Fruit fly (Drosophila melanogaster) whole organism, embryonic: ENCODE data around the gene Tmep.

Source experiments
- Adf1 ChIP-seq: fragments of 200-800 bp; sonication (Bioruptor generic); IDR thresholded peaks from 2 replicates; pipeline ENCODE4 v1.3.6; 2022; ENCODE audit warnings: missing biosample characterization, missing genetic modification characterization
- Blimp-1 ChIP-seq: fragments of 200-800 bp; sonication (Bioruptor generic); optimal IDR thresholded peaks from 3 replicates; lab custom pipeline; 2018; ENCODE audit warnings: missing biosample characterization, missing genetic modification characterization, mild to moderate bottlenecking, moderate library complexity, missing genetic modification reagents
- CG10267 ChIP-seq: fragments of 200-800 bp; sonication (Bioruptor generic); optimal IDR thresholded peaks from 2 replicates; lab custom pipeline; 2018; ENCODE audit warnings: missing biosample characterization, mild to moderate bottlenecking, missing genetic modification characterization, moderate library complexity
- CG11695 ChIP-seq: fragments of 200-800 bp; sonication (Bioruptor generic); IDR thresholded peaks from 3 replicates; pipeline ENCODE4 v1.3.6; 2022; ENCODE audit warnings: missing biosample characterization, missing genetic modification characterization
- CG15479 ChIP-seq: fragments of 200-800 bp; sonication (Bioruptor generic); optimal IDR thresholded peaks from 3 replicates; lab custom pipeline; 2019; ENCODE audit warnings: missing biosample characterization, mild to moderate bottlenecking, missing genetic modification characterization, moderate library complexity
- CG1602 ChIP-seq: fragments of 200-800 bp; sonication (Bioruptor generic); optimal IDR thresholded peaks from 3 replicates; lab custom pipeline; 2016; ENCODE audit warnings: missing biosample characterization, missing genetic modification characterization
- CG17328 ChIP-seq: fragments of 200-800 bp; sonication (Bioruptor generic); IDR thresholded peaks from 2 replicates; pipeline ENCODE4 v1.3.6; 2022; ENCODE audit warnings: missing biosample characterization, missing genetic modification characterization
- CG17361 ChIP-seq: fragments of 200-800 bp; sonication (Bioruptor generic); IDR thresholded peaks from 3 replicates; pipeline ENCODE4 v1.3.6; 2022; ENCODE audit warnings: missing biosample characterization, missing genetic modification characterization
- CG2129 ChIP-seq: fragments of 200-800 bp; sonication (Bioruptor generic); IDR thresholded peaks from 2 replicates; pipeline ENCODE4 v1.3.6; 2022; ENCODE audit warnings: missing biosample characterization, missing genetic modification characterization; ENCODE audit not compliant: partially characterized antibody
- CG30403 ChIP-seq: fragments of 200-800 bp; sonication (Bioruptor generic); optimal IDR thresholded peaks from 3 replicates; lab custom pipeline; 2016; ENCODE audit warnings: missing biosample characterization, missing genetic modification characterization
- CG31365 ChIP-seq: fragments of 200-800 bp; sonication (Bioruptor generic); optimal IDR thresholded peaks from 2 replicates; lab custom pipeline; 2018; ENCODE audit warnings: missing biosample characterization, mild to moderate bottlenecking, missing genetic modification characterization
- CG32772 ChIP-seq: fragments of 200-800 bp; sonication (Bioruptor generic); IDR thresholded peaks from 2 replicates; pipeline ENCODE4 v1.3.6; 2022; ENCODE audit warnings: missing biosample characterization, missing genetic modification characterization
- CG33213 ChIP-seq: fragments of 200-800 bp; sonication (Bioruptor generic); optimal IDR thresholded peaks from 3 replicates; lab custom pipeline; 2016; ENCODE audit warnings: missing biosample characterization, missing genetic modification characterization
- CG34376 ChIP-seq: fragments of 200-800 bp; sonication (Bioruptor generic); optimal IDR thresholded peaks from 2 replicates; lab custom pipeline; 2018; ENCODE audit warnings: missing biosample characterization, mild to moderate bottlenecking, missing genetic modification characterization
- CG6765 ChIP-seq: fragments of 200-800 bp; sonication (Bioruptor generic); optimal IDR thresholded peaks from 3 replicates; lab custom pipeline; 2017; ENCODE audit warnings: missing biosample characterization, mild to moderate bottlenecking, missing genetic modification characterization
- CG8089 ChIP-seq: fragments of 200-800 bp; sonication (Bioruptor generic); optimal IDR thresholded peaks from 3 replicates; lab custom pipeline; 2016; ENCODE audit warnings: missing biosample characterization, missing genetic modification characterization
- CG8290 ChIP-seq, 3 experiments: fragments of 200-800 bp; sonication (Bioruptor generic); optimal IDR thresholded peaks; 2 replicates each; lab custom pipeline; 2016 to 2019; ENCODE audit warnings: missing biosample characterization in 3 of 3, missing genetic modification characterization in 3 of 3, mild to moderate bottlenecking in 2 of 3, moderate library complexity in 1 of 3
- CG9609 ChIP-seq: fragments of 200-800 bp; sonication (Bioruptor generic); optimal IDR thresholded peaks from 3 replicates; lab custom pipeline; 2016; ENCODE audit warnings: missing biosample characterization, missing genetic modification characterization
- CkIIα-i1 ChIP-seq: fragments of 200-800 bp; sonication (Bioruptor generic); IDR thresholded peaks from 2 replicates; pipeline ENCODE4 v1.3.6; 2022; ENCODE audit warnings: missing biosample characterization, missing genetic modification characterization
- Doc3 ChIP-seq: fragments of 200-800 bp; sonication (Bioruptor generic); IDR thresholded peaks from 3 replicates; pipeline ENCODE4 v1.3.6; 2022; ENCODE audit warnings: missing biosample characterization, missing genetic modification characterization; ENCODE audit not compliant: partially characterized antibody
- Fer1 ChIP-seq: fragments of 200-800 bp; sonication (Bioruptor generic); optimal IDR thresholded peaks from 2 replicates; lab custom pipeline; 2017; ENCODE audit warnings: missing biosample characterization, mild to moderate bottlenecking, missing genetic modification characterization
- HHEX ChIP-seq: fragments of 200-800 bp; sonication (Bioruptor generic); optimal IDR thresholded peaks from 3 replicates; lab custom pipeline; 2017; ENCODE audit warnings: missing biosample characterization, mild to moderate bottlenecking, missing genetic modification characterization, missing genetic modification reagents
- Hmr ChIP-seq: fragments of 200-800 bp; sonication (Bioruptor generic); optimal IDR thresholded peaks from 3 replicates; lab custom pipeline; 2017; ENCODE audit warnings: mild to moderate bottlenecking, missing biosample characterization, missing genetic modification reagents, missing genetic modification characterization
- MTF-1 ChIP-seq: fragments of 200-800 bp; sonication (Bioruptor generic); optimal IDR thresholded peaks from 2 replicates; lab custom pipeline; 2018; ENCODE audit warnings: missing biosample characterization, mild to moderate bottlenecking, missing genetic modification characterization, borderline replicate concordance
- Med ChIP-seq: fragments of 200-800 bp; sonication (Bioruptor generic); peaks from one replicate; lab custom pipeline; 2016; ENCODE audit warnings: missing biosample characterization, missing genetic modification characterization, mild to moderate bottlenecking, inconsistent platforms, moderate library complexity
- Myb ChIP-seq: fragments of 200-800 bp; sonication (Bioruptor generic); optimal IDR thresholded peaks from 2 replicates; lab custom pipeline; 2016; ENCODE audit warnings: missing biosample characterization, missing genetic modification characterization
- Stat92E ChIP-seq, 3 experiments: fragments of >200 bp in 2 of 3; fragments of 200-800 bp in 1 of 3; sonication (Bioruptor generic) in 1 of 3; optimal IDR thresholded peaks; 2 replicates each; lab custom pipeline; 2017 to 2019; ENCODE audit warnings: missing biosample characterization in 3 of 3, missing genetic modification characterization in 3 of 3, mild to moderate bottlenecking in 1 of 3, moderate library complexity in 1 of 3
- bbx ChIP-seq: fragments of 200-800 bp; sonication (Bioruptor generic); IDR thresholded peaks from 2 replicates; pipeline ENCODE4 v1.3.6; 2022; ENCODE audit warnings: missing biosample characterization, missing genetic modification characterization; ENCODE audit not compliant: partially characterized antibody
- chinmo ChIP-seq: fragments of 200-800 bp; sonication (Bioruptor generic); IDR thresholded peaks from 4 replicates; pipeline ENCODE4 v1.3.6; 2022; ENCODE audit warnings: missing biosample characterization, missing genetic modification characterization; ENCODE audit not compliant: partially characterized antibody
- chm ChIP-seq: fragments of 200-800 bp; sonication (Bioruptor generic); IDR thresholded peaks from 2 replicates; pipeline ENCODE4 v1.3.6; 2022; ENCODE audit warnings: missing biosample characterization, missing genetic modification characterization
- corto ChIP-seq: fragments of 200-800 bp; sonication (Bioruptor generic); optimal IDR thresholded peaks from 2 replicates; lab custom pipeline; 2016; ENCODE audit warnings: missing biosample characterization, mild to moderate bottlenecking, missing genetic modification characterization, moderate library complexity
- gcm ChIP-seq: fragments of 200-800 bp; sonication (Bioruptor generic); optimal IDR thresholded peaks from 2 replicates; lab custom pipeline; 2019; ENCODE audit warnings: missing biosample characterization, mild to moderate bottlenecking, missing genetic modification characterization, moderate library complexity
- gcm2 ChIP-seq: fragments of 200-800 bp; sonication (Bioruptor generic); optimal IDR thresholded peaks from 2 replicates; lab custom pipeline; 2016; ENCODE audit warnings: missing biosample characterization, missing genetic modification characterization
- ind ChIP-seq: fragments of 200-800 bp; sonication (Bioruptor generic); optimal IDR thresholded peaks from 3 replicates; lab custom pipeline; 2016; ENCODE audit warnings: missing biosample characterization, missing genetic modification characterization
- inv ChIP-seq: fragments of 200-800 bp; sonication (Bioruptor generic); IDR thresholded peaks from 2 replicates; pipeline ENCODE4 v1.3.6; 2022; ENCODE audit warnings: missing biosample characterization, missing genetic modification characterization; ENCODE audit not compliant: partially characterized antibody
- jigr1 ChIP-seq: fragments of 200-800 bp; sonication (Bioruptor generic); IDR thresholded peaks from 3 replicates; pipeline ENCODE4 v1.3.6; 2022; ENCODE audit warnings: missing biosample characterization, missing genetic modification characterization
- kah ChIP-seq: fragments of 200-800 bp; sonication (Bioruptor generic); optimal IDR thresholded peaks from 2 replicates; lab custom pipeline; 2018; ENCODE audit warnings: missing biosample characterization, mild to moderate bottlenecking, missing genetic modification characterization
- knrl ChIP-seq: fragments of 200-800 bp; sonication (Bioruptor generic); IDR thresholded peaks from 3 replicates; pipeline ENCODE4 v1.3.6; 2022; ENCODE audit warnings: missing biosample characterization, missing genetic modification characterization; ENCODE audit not compliant: partially characterized antibody
- nau ChIP-seq: fragments of 200-800 bp; sonication (Bioruptor generic); optimal IDR thresholded peaks from 3 replicates; lab custom pipeline; 2017; ENCODE audit warnings: missing biosample characterization, mild to moderate bottlenecking, missing genetic modification characterization, missing genetic modification reagents
- ranshi ChIP-seq: fragments of 200-800 bp; sonication (Bioruptor generic); IDR thresholded peaks from 2 replicates; pipeline ENCODE4 v1.3.6; 2022; ENCODE audit warnings: missing biosample characterization, missing genetic modification characterization
- repo ChIP-seq: fragments of 200-800 bp; sonication (Bioruptor generic); optimal IDR thresholded peaks from 2 replicates; lab custom pipeline; 2016; ENCODE audit warnings: missing biosample characterization, missing genetic modification characterization
- sim ChIP-seq: fragments of 200-800 bp; sonication (Bioruptor generic); IDR thresholded peaks from 2 replicates; pipeline ENCODE4 v1.3.6; 2022; ENCODE audit warnings: missing biosample characterization, missing genetic modification characterization
- slbo ChIP-seq: fragments of 200-800 bp; sonication (Bioruptor generic); IDR thresholded peaks from 2 replicates; pipeline ENCODE4 v1.3.6; 2022; ENCODE audit warnings: missing biosample characterization, missing genetic modification characterization
- slp2 ChIP-seq: fragments of 200-800 bp; sonication (Bioruptor generic); optimal IDR thresholded peaks from 2 replicates; lab custom pipeline; 2016; ENCODE audit warnings: missing biosample characterization, missing genetic modification characterization
- sna ChIP-seq: fragments of 200-800 bp; sonication (Bioruptor generic); IDR thresholded peaks from 2 replicates; pipeline ENCODE4 v1.3.6; 2022; ENCODE audit warnings: missing biosample characterization, missing genetic modification characterization; ENCODE audit not compliant: partially characterized antibody
- zen ChIP-seq: fragments of 200-800 bp; sonication (Bioruptor generic); optimal IDR thresholded peaks from 3 replicates; lab custom pipeline; 2018; ENCODE audit warnings: missing biosample characterization, mild to moderate bottlenecking, missing genetic modification characterization, moderate library complexity
- zfh1 ChIP-seq: fragments of 200-800 bp; sonication (Bioruptor generic); IDR thresholded peaks from 3 replicates; pipeline ENCODE4 v1.3.6; 2022; ENCODE audit warnings: missing biosample characterization, missing genetic modification characterization

Tmep gene

DNA sequence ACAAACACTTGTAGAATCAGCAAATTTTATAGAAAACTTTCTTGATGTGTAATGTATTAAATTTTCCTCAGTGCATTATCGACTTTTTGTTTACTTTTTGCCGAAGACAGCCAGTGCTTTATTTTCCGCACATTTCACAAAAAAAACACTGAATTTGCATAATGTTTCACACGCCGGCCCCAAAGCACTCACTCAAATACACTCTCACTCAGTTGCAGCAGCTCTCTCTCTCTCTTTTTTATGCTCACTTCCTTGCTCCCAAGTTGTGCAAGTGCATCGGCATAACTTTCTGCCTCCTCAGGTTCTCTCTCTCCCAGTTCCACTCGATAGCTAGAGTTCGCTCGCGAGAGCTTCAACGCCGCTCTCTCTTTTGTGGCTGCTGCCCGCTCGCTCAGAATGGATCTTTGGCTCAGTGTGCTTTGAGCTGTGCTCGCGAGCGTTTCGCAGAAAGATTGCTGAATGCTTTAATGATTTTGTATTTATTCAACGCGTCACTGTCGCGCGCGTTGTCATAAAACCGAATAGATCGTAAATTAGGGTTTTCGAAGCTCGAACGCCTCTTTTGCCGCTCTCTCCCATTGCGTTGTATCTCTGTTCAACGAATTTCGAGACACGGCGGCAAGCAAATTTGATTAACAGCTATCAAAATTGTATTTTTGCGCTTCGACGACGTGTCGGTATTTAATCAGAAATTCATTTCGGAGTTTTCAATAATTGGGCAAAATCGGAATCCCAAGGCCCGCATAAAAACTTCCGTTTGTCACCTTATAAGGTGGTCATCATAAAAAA is 17.5 kb downstream of the Tmep start (continued):
- TF ChIP-seq CG9609: no peak
- peak; percentile 81 for TF ChIP-seq Med (GFP tag; lab: Kevin White, UChicago)
- TF ChIP-seq CG34376 (GFP tag; lab: Kevin White, UChicago): peak; percentile 66
- peak; percentile 58 for TF ChIP-seq CG15479 (GFP tag; lab: Kevin White, UChicago)
- TF ChIP-seq Blimp-1 (GFP tag; lab: Kevin White, UChicago): peak; percentile 15
- TF ChIP-seq CG1602: no peak
- no peak for TF ChIP-seq CG2129 (GFP tag; lab: Robert Waterston, UW)
- no peak for TF ChIP-seq CG10267 (tag; lab: Kevin White, UChicago)
- peak; percentile 84 for TF ChIP-seq sna (GFP tag; lab: Robert Waterston, UW)
- TF ChIP-seq CG8089 (GFP tag; lab: Kevin White, UChicago): no peak
- no peak for TF ChIP-seq sim (GFP tag; lab: Robert Waterston, UW)
- TF ChIP-seq CG6765: peak; percentile 60
- TF ChIP-seq slbo (GFP tag; lab: Robert Waterston, UW): no peak
- no peak for TF ChIP-seq knrl (GFP tag; lab: Robert Waterston, UW)
- TF ChIP-seq CG17328 (GFP tag; lab: Robert Waterston, UW): peak; percentile 24; the same call in 1 of the 2 replicates
- TF ChIP-seq chinmo (GFP tag; lab: Robert Waterston, UW): peak; percentile 82; the same call in 3 of the 4 replicates
- peak; percentile 65 for TF ChIP-seq CG31365 (tag; lab: Kevin White, UChicago)
- TF ChIP-seq CG11695 (GFP tag; lab: Robert Waterston, UW): peak; percentile 54; the same call in 2 of the 3 replicates
- TF ChIP-seq CG32772 (GFP tag; lab: Robert Waterston, UW): no peak
- TF ChIP-seq CG30403 (GFP tag; lab: Kevin White, UChicago): no peak
- TF ChIP-seq ind (GFP tag; lab: Kevin White, UChicago): no peak
- TF ChIP-seq inv (GFP tag; lab: Robert Waterston, UW): peak; percentile 20; the same call in 1 of the 2 replicates
- peak in 1 of 3 experiments; percentile 61 for TF ChIP-seq Stat92E (GFP tag; optimal IDR thresholded peaks at IDR 0.05; lab: Kevin White, UChicago)
- TF ChIP-seq bbx (GFP tag; lab: Robert Waterston, UW): peak; percentile 67
- no peak for TF ChIP-seq jigr1
- no peak for TF ChIP-seq nau
- peak; percentile 24 for TF ChIP-seq Hmr (GFP tag; lab: Kevin White, UChicago)
- TF ChIP-seq chm (GFP tag; lab: Robert Waterston, UW): peak; percentile 82; the same call in 1 of the 2 replicates
- TF ChIP-seq CG17361 (GFP tag; lab: Robert Waterston, UW): no peak
- TF ChIP-seq CkIIα-i1 (GFP tag; lab: Robert Waterston, UW): no peak
- no peak for TF ChIP-seq CG8290 (GFP tag; optimal IDR thresholded peaks at IDR 0.05; lab: Kevin White, UChicago)
- TF ChIP-seq CG8290 (tag; optimal IDR thresholded peaks at IDR 0.05; lab: Kevin White, UChicago): peak in 1 of 2 experiments; percentile 37
- peak; percentile 46 for TF ChIP-seq HHEX (GFP tag; lab: Kevin White, UChicago)
- TF ChIP-seq slp2 (GFP tag; lab: Kevin White, UChicago): no peak
- no peak for TF ChIP-seq MTF-1 (GFP tag; lab: Kevin White, UChicago)
- TF ChIP-seq kah: peak; percentile 33
- no peak for TF ChIP-seq zen (tag; lab: Kevin White, UChicago)
- peak; percentile 34; the same call in 1 of the 2 replicates for TF ChIP-seq Adf1 (GFP tag; lab: Robert Waterston, UW)
- peak; percentile 8; the same call in 1 of the 2 replicates for TF ChIP-seq ranshi (GFP tag; lab: Robert Waterston, UW)
- no peak for TF ChIP-seq gcm2
- no peak for TF ChIP-seq zfh1 (GFP tag; lab: Robert Waterston, UW)
- TF ChIP-seq repo (GFP tag; lab: Kevin White, UChicago): no peak
- TF ChIP-seq corto: peak; percentile 10
- peak; percentile 47 for TF ChIP-seq Fer1 (GFP tag; lab: Kevin White, UChicago)
- no peak for TF ChIP-seq CG33213 (GFP tag; lab: Kevin White, UChicago)
- no peak for TF ChIP-seq Myb (GFP tag; lab: Kevin White, UChicago)
- peak; percentile 63; the same call in 2 of the 3 replicates for TF ChIP-seq Doc3 (GFP tag; lab: Robert Waterston, UW)
- peak; percentile 22 for TF ChIP-seq gcm (GFP tag; lab: Kevin White, UChicago)
